Fruit fly (Drosophila melanogaster): ENCODE results near the gene mRpL47.

DNA sequence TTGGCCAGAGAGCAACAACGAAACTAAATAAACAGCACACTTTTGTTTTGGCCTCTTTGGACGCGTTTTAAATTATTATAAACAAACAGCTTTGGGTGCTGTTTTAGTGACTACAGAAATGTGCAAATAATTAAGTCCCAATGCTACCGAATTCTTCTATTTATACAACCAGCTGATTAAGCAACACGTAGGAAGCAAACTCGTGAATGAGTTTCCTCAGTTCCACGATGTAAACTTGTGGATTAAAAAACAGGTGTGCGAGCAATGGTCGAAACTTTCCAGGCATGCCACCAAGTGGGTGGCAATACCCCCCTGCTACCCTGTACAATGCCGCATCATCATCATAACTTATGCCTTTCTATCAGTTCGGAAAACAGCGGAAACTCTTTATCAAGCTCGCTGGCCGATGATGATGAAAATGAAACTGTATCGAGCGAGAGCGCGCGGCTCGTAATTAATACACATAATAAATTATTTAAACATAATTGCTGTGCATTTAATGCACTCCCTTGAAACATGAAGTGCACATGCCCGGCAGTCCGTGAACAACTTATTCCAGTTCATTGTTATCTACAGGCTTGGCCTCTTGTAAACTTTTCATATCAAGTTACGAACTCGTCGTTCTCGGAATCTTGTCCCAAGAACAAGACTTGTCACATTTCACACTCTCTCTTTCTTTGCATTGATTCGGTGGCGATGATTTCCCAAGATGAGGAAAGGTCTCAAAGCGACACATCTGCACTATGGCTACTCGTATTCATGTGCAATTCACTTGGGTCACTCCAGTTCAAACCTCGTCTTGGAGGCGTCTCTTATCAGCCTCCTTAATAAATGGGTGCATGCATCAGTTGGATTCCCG, 15.3 kb downstream of the mRpL47 start:
- TF ChIP-seq CG32006 (GFP tag; optimal IDR thresholded peaks at IDR 0.05): no peak
- no peak for TF ChIP-seq lz (GFP tag; optimal IDR thresholded peaks at IDR 0.05)
- no peak for TF ChIP-seq Gug (GFP tag; IDR thresholded peaks at IDR 0.05)
- no peak for TF ChIP-seq CG16779 (tag; optimal IDR thresholded peaks at IDR 0.05)
- TF ChIP-seq Sox15 (GFP tag; optimal IDR thresholded peaks at IDR 0.05): no peak
- TF ChIP-seq Eip78C (GFP tag): peak; percentile 56
- TF ChIP-seq OdsH (GFP tag; optimal IDR thresholded peaks at IDR 0.05): no peak
- TF ChIP-seq Ets21C (GFP tag; optimal IDR thresholded peaks at IDR 0.05): no peak
- no peak for TF ChIP-seq cyc (GFP tag; optimal IDR thresholded peaks at IDR 0.05)
- no peak for TF ChIP-seq vri (GFP tag; optimal IDR thresholded peaks at IDR 0.05)
- no peak for TF ChIP-seq achi (GFP tag; optimal IDR thresholded peaks at IDR 0.05)
- no peak for TF ChIP-seq Ets96B (tag; optimal IDR thresholded peaks at IDR 0.05)
- TF ChIP-seq Hr39 (GFP tag; optimal IDR thresholded peaks at IDR 0.05): no peak
- no peak for TF ChIP-seq net (GFP tag; optimal IDR thresholded peaks at IDR 0.05)

Data from whole organism, prepupa.